Fruit fly (Drosophila melanogaster): ENCODE results near the gene CG16974.

Gene CG16974

DNA sequence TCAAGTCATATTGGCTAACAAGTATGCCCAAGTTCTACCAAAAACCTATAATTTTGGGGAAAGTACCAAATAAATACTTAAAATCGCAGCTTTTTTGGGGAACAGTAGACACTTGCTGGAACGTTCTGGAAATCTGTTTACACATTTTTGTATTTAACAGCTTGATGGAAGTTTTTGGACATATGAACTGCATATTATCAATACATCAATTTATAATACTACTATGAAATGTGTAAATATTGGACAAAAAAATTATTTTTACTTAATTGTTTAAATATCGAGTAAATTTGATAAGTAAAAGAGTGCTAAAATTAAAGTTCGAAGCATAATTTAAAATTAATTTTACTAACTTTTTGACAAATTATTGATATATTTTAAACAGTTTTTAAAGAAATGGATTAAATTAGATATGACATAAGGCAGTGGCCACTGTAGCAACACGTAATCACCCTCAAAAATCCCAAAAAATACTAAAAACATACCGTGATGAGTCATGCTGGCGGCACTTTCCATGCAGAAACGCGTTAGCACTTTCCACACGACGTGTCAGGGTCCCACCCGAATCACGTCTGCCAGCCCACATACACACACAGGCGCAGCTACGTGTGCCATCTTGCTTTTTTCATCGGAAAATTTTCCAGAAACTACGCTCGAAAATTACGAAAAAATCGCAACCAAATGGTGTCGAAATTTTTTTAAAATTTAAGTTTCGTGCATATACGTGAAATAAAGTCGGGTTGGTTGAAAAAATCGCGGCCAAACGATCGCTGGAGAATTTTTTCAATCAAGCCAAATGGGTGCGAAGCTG is 26.6 kb downstream of the CG16974 start, which contains the start of gene Sirt1 (continued):
- TF ChIP-seq MESR4 (GFP tag; optimal IDR thresholded peaks at IDR 0.05) = peak; percentile 99
- peak; percentile 77 for TF ChIP-seq CG18764 (GFP tag; optimal IDR thresholded peaks at IDR 0.05)
- peak; percentile 29; the same call in 1 of the 2 replicates for TF ChIP-seq CG5953 (GFP tag; IDR thresholded peaks at IDR 0.05)
- no peak for TF ChIP-seq oc (tag; optimal IDR thresholded peaks at IDR 0.05)
- no peak for TF ChIP-seq Neu2 (GFP tag; optimal IDR thresholded peaks at IDR 0.05; ENCODE audit: borderline replicate concordance)
- TF ChIP-seq CG7357 (GFP tag; IDR thresholded peaks at IDR 0.05) = peak; percentile 83
- no peak for TF ChIP-seq gcm2 (GFP tag; optimal IDR thresholded peaks at IDR 0.05)
- TF ChIP-seq da (GFP tag; optimal IDR thresholded peaks at IDR 0.05) = no peak
- TF ChIP-seq CG6791 (GFP tag; IDR thresholded peaks at IDR 0.05; ENCODE audit: partially characterized antibody) = 0 out of 3 replicates have a peak, but pooled peaks have one; percentile 26
- peak; percentile 43 for TF ChIP-seq CG6254 (GFP tag; optimal IDR thresholded peaks at IDR 0.05)
- peak; percentile 67 for TF ChIP-seq gcm (GFP tag; optimal IDR thresholded peaks at IDR 0.05)
- TF ChIP-seq Hr39 (optimal IDR thresholded peaks at IDR 0.05) = no peak
- TF ChIP-seq CG4328 (GFP tag; optimal IDR thresholded peaks at IDR 0.05) = peak; percentile 74
- TF ChIP-seq wor (GFP tag; IDR thresholded peaks at IDR 0.05) = peak; percentile 75
- TF ChIP-seq CG10147 (GFP tag; optimal IDR thresholded peaks at IDR 0.05) = peak; percentile 85
- TF ChIP-seq CG3163 (GFP tag; optimal IDR thresholded peaks at IDR 0.05) = no peak
- peak; percentile 66 for TF ChIP-seq pum (GFP tag; optimal IDR thresholded peaks at IDR 0.05)
- peak; percentile 92 for TF ChIP-seq CG12391 (tag; optimal IDR thresholded peaks at IDR 0.05)
- TF ChIP-seq bowl (GFP tag; IDR thresholded peaks at IDR 0.05) = no peak
- TF ChIP-seq Kr (GFP tag; optimal IDR thresholded peaks at IDR 0.05) = no peak
- TF ChIP-seq sens-2 (GFP tag; IDR thresholded peaks at IDR 0.05) = 0 out of 2 replicates have a peak, but pooled peaks have one; percentile 8
- peak; percentile 89 for TF ChIP-seq Ptx1 (GFP tag; IDR thresholded peaks at IDR 0.05)
- peak in 1 of 2 experiments; percentile 67 for TF ChIP-seq Eip74EF (GFP tag; optimal IDR thresholded peaks at IDR 0.05)
- TF ChIP-seq CG8765 (GFP tag; IDR thresholded peaks at IDR 0.05) = peak; percentile 49; the same call in 1 of the 2 replicates
- no peak for TF ChIP-seq Vsx1 (GFP tag; optimal IDR thresholded peaks at IDR 0.05)
- no peak for TF ChIP-seq hbn (GFP tag; IDR thresholded peaks at IDR 0.05; ENCODE audit: partially characterized antibody)
- peak; percentile 10 for TF ChIP-seq vfl (GFP tag; optimal IDR thresholded peaks at IDR 0.05)
- TF ChIP-seq CG31388 (GFP tag; optimal IDR thresholded peaks at IDR 0.05) = peak; percentile 35
- TF ChIP-seq bbx (GFP tag; IDR thresholded peaks at IDR 0.05; ENCODE audit: partially characterized antibody) = peak; percentile 63; the same call in 1 of the 2 replicates
- peak; percentile 71; the same call in 2 of the 3 replicates for TF ChIP-seq Aef1 (GFP tag; IDR thresholded peaks at IDR 0.05)
- TF ChIP-seq CG15073 (GFP tag; optimal IDR thresholded peaks at IDR 0.05) = peak; percentile 44
- TF ChIP-seq Taf1 (GFP tag; IDR thresholded peaks at IDR 0.05) = peak; percentile 32; the same call in 1 of the 2 replicates
- TF ChIP-seq CG8388 (GFP tag; optimal IDR thresholded peaks at IDR 0.05) = peak; percentile 82
- TF ChIP-seq Deaf1 (tag; optimal IDR thresholded peaks at IDR 0.05) = peak; percentile 59
- TF ChIP-seq CG4424 (GFP tag; optimal IDR thresholded peaks at IDR 0.05) = peak; percentile 90
- TF ChIP-seq Pdp1 (GFP tag; optimal IDR thresholded peaks at IDR 0.05) = peak; percentile 70 to 85
- TF ChIP-seq amos (GFP tag; IDR thresholded peaks at IDR 0.05; ENCODE audit: partially characterized antibody) = peak; percentile 4; the same call in 1 of the 2 replicates
- no peak for TF ChIP-seq dm (GFP tag; optimal IDR thresholded peaks at IDR 0.05)
- TF ChIP-seq br (optimal IDR thresholded peaks at IDR 0.05) = no peak
- peak; percentile 72 for TF ChIP-seq org-1 (GFP tag; optimal IDR thresholded peaks at IDR 0.05)
- peak; percentile 65 for TF ChIP-seq CG1529 (GFP tag; optimal IDR thresholded peaks at IDR 0.05)
- TF ChIP-seq CG14014 (GFP tag; IDR thresholded peaks at IDR 0.05) = peak; percentile 74; the same call in 1 of the 2 replicates
- peak; percentile 72 for TF ChIP-seq CG3407 (GFP tag; optimal IDR thresholded peaks at IDR 0.05)
- no peak for TF ChIP-seq Side (GFP tag; optimal IDR thresholded peaks at IDR 0.05)
- peak; percentile 63 for TF ChIP-seq ranshi (GFP tag; IDR thresholded peaks at IDR 0.05)
- 0 out of 2 replicates have a peak, but pooled peaks have one; percentile 38 for TF ChIP-seq CG1024 (GFP tag; IDR thresholded peaks at IDR 0.05)
- TF ChIP-seq Adf1 (GFP tag; IDR thresholded peaks at IDR 0.05) = no peak
- peak; percentile 43 for TF ChIP-seq zfh2 (GFP tag; optimal IDR thresholded peaks at IDR 0.05)
- TF ChIP-seq CG5180 (GFP tag; optimal IDR thresholded peaks at IDR 0.05) = no peak
